Worm (Caenorhabditis elegans) whole organism, late embryonic: ENCODE results near the gene F19B10.6.

Experiments
- C38D4.7 ChIP-seq: fragments of 200-800 bp; sonication (Bioruptor generic); optimal IDR thresholded peaks from 2 replicates; lab custom pipeline; 2018; ENCODE audit warnings: mild to moderate bottlenecking, missing genetic modification characterization, moderate library complexity, missing compliant biosample characterization
- F13H6.1 ChIP-seq: sonication (generic microtip); optimal IDR thresholded peaks from 2 replicates; lab custom pipeline; 2016; ENCODE audit warnings: missing genetic modification characterization, missing compliant biosample characterization
- K09A11.1 ChIP-seq: sonication (generic microtip); optimal IDR thresholded peaks from 2 replicates; lab custom pipeline; 2017; ENCODE audit warnings: antibody characterized with exemption, mild to moderate bottlenecking, missing genetic modification characterization, missing compliant biosample characterization; ENCODE audit not compliant: insufficient read depth
- ahr-1 ChIP-seq: sonication (generic microtip); optimal IDR thresholded peaks from 2 replicates; lab custom pipeline; 2016; ENCODE audit warnings: missing genetic modification characterization, missing compliant biosample characterization
- ceh-14 ChIP-seq: sonication (generic microtip); optimal IDR thresholded peaks from 2 replicates; lab custom pipeline; 2016; ENCODE audit warnings: missing genotype, missing genetic modification characterization, missing compliant biosample characterization
- ceh-2 ChIP-seq: sonication (generic microtip); optimal IDR thresholded peaks from 2 replicates; lab custom pipeline; 2016; ENCODE audit warnings: missing genotype, missing genetic modification characterization, missing compliant biosample characterization
- ceh-30 ChIP-seq: fragments of 150-350 bp; optimal IDR thresholded peaks from 2 replicates; lab custom pipeline; 2014; ENCODE audit warnings: missing biosample characterization, missing genetic modification characterization
- ceh-45 ChIP-seq: fragments of 200-800 bp; sonication (Bioruptor generic); IDR thresholded peaks from 2 replicates; pipeline ENCODE4 v1.3.6; 2022; ENCODE audit warnings: missing genetic modification reagents, missing genetic modification characterization, missing compliant biosample characterization
- ceh-6 ChIP-seq: fragments of 200-800 bp; sonication (Bioruptor generic); optimal IDR thresholded peaks from 2 replicates; lab custom pipeline; 2018; ENCODE audit warnings: mild to moderate bottlenecking, missing genetic modification characterization, missing compliant biosample characterization
- ceh-9 ChIP-seq: sonication (generic microtip); optimal IDR thresholded peaks from 2 replicates; lab custom pipeline; 2016; ENCODE audit warnings: mild to moderate bottlenecking, missing genetic modification characterization, inconsistent platforms, missing compliant biosample characterization
- che-1 ChIP-seq: sonication (generic microtip); optimal IDR thresholded peaks from 2 replicates; lab custom pipeline; 2016; ENCODE audit warnings: mild to moderate bottlenecking, missing genetic modification characterization, missing compliant biosample characterization
- elt-4 ChIP-seq: sonication (generic microtip); optimal IDR thresholded peaks from 2 replicates; lab custom pipeline; 2016; ENCODE audit warnings: missing genetic modification characterization, missing compliant biosample characterization
- ets-4 ChIP-seq: sonication (generic microtip); optimal IDR thresholded peaks from 2 replicates; lab custom pipeline; 2016; ENCODE audit warnings: missing genetic modification characterization, missing compliant biosample characterization
- fax-1 ChIP-seq: sonication (generic microtip); optimal IDR thresholded peaks from 2 replicates; lab custom pipeline; 2016; ENCODE audit warnings: missing genotype, missing genetic modification characterization, missing compliant biosample characterization
- fkh-6 ChIP-seq: sonication (generic microtip); optimal IDR thresholded peaks from 2 replicates; lab custom pipeline; 2016; ENCODE audit warnings: missing genetic modification characterization, missing compliant biosample characterization
- gmeb-2 ChIP-seq: sonication (generic microtip); optimal IDR thresholded peaks from 2 replicates; lab custom pipeline; 2016; ENCODE audit warnings: missing genetic modification characterization, inconsistent platforms, missing compliant biosample characterization
- hlh-13 ChIP-seq: fragments of 200-800 bp; sonication (Bioruptor generic); optimal IDR thresholded peaks from 2 replicates; lab custom pipeline; 2018; ENCODE audit warnings: mild to moderate bottlenecking, missing genetic modification characterization, missing compliant biosample characterization
- hlh-30 ChIP-seq: sonication (generic microtip); optimal IDR thresholded peaks from 2 replicates; lab custom pipeline; 2017; ENCODE audit warnings: antibody characterized with exemption, missing genetic modification characterization, missing compliant biosample characterization; ENCODE audit not compliant: insufficient read depth
- hlh-6 ChIP-seq: sonication (generic microtip); optimal IDR thresholded peaks from 2 replicates; lab custom pipeline; 2016; ENCODE audit warnings: missing genotype, missing genetic modification characterization, missing compliant biosample characterization
- hlh-8 ChIP-seq: sonication (generic microtip); optimal IDR thresholded peaks from 2 replicates; lab custom pipeline; 2016; ENCODE audit warnings: missing genotype, missing genetic modification characterization, missing compliant biosample characterization
- lin-11 ChIP-seq: fragments of 200-800 bp; sonication (Bioruptor generic); optimal IDR thresholded peaks from 2 replicates; lab custom pipeline; 2018; ENCODE audit warnings: mild to moderate bottlenecking, missing genetic modification characterization, missing compliant biosample characterization
- mec-3 ChIP-seq: sonication (generic microtip); optimal IDR thresholded peaks from 2 replicates; lab custom pipeline; 2016; ENCODE audit warnings: borderline replicate concordance, missing genetic modification characterization, missing compliant biosample characterization
- nfya-1 ChIP-seq: sonication (generic microtip); optimal IDR thresholded peaks from 2 replicates; lab custom pipeline; 2017; ENCODE audit warnings: missing genetic modification characterization, mild to moderate bottlenecking, missing compliant biosample characterization, antibody characterized with exemption, moderate library complexity
- nhr-11 ChIP-seq: fragments of 150-350 bp; optimal IDR thresholded peaks from 2 replicates; lab custom pipeline; 2014; ENCODE audit warnings: missing biosample characterization, missing genetic modification characterization
- nhr-232 ChIP-seq: sonication (generic microtip); optimal IDR thresholded peaks from 2 replicates; lab custom pipeline; 2016; ENCODE audit warnings: missing genetic modification characterization, missing compliant biosample characterization
- odd-2 ChIP-seq: sonication (generic microtip); optimal IDR thresholded peaks from 2 replicates; lab custom pipeline; 2017; ENCODE audit warnings: antibody characterized with exemption, mild to moderate bottlenecking, missing genetic modification characterization, missing compliant biosample characterization
- pag-3 ChIP-seq: sonication (generic microtip); optimal IDR thresholded peaks from 2 replicates; lab custom pipeline; 2016; ENCODE audit warnings: missing compliant biosample characterization, missing genetic modification characterization, borderline replicate concordance
- pax-1 ChIP-seq: fragments of 150-350 bp; optimal IDR thresholded peaks from 2 replicates; lab custom pipeline; 2014; ENCODE audit warnings: missing biosample characterization, missing genetic modification characterization
- sox-2 ChIP-seq: fragments of 200-800 bp; sonication (Bioruptor generic); IDR thresholded peaks from 2 replicates; pipeline ENCODE4 v1.3.6; 2022; ENCODE audit warnings: missing genetic modification reagents, missing genetic modification characterization, missing compliant biosample characterization
- sox-4 ChIP-seq: sonication (generic microtip); optimal IDR thresholded peaks from 2 replicates; lab custom pipeline; 2017; ENCODE audit warnings: mild to moderate bottlenecking, missing genetic modification characterization, inconsistent platforms, missing compliant biosample characterization
- tbx-2 ChIP-seq: sonication (generic microtip); optimal IDR thresholded peaks from 2 replicates; lab custom pipeline; 2016; ENCODE audit warnings: missing genetic modification characterization, missing compliant biosample characterization
- ttx-3 ChIP-seq: sonication (generic microtip); optimal IDR thresholded peaks from 2 replicates; lab custom pipeline; 2016; ENCODE audit warnings: missing genetic modification reagents, missing genetic modification characterization, missing compliant biosample characterization
- unc-3 ChIP-seq, 2 experiments: fragments of 200-800 bp in 1 of 2; sonication (Bioruptor generic) in 1 of 2; sonication (generic microtip) in 1 of 2; conservative IDR thresholded peaks in 1 of 2; optimal IDR thresholded peaks in 1 of 2; 2 replicates each; pipeline versions ENCODE4 v1.3.6 to Lab custom; 2016 to 2022; ENCODE audit warnings: missing compliant biosample characterization in 2 of 2, missing genetic modification characterization in 2 of 2, missing genetic modification reagents in 1 of 2
- unc-55 ChIP-seq: sonication (generic microtip); optimal IDR thresholded peaks from 2 replicates; lab custom pipeline; 2017; ENCODE audit warnings: missing biosample characterization, missing genetic modification reagents, missing genetic modification characterization
- unc-86 ChIP-seq: sonication (generic microtip); optimal IDR thresholded peaks from 2 replicates; lab custom pipeline; 2016; ENCODE audit warnings: missing genetic modification characterization, missing compliant biosample characterization

The F19B10.6 gene

ce11 chrII:3670956-3671355, 7.3 kb upstream of the F19B10.6 start, which contains the start of gene srx-98:
TSS of gene srx-98 (minus strand) at chrII:3671056.
- TF ChIP-seq mec-3 (tag; lab: Kevin White, UChicago) (no peak), che-1 (tag; lab: Kevin White, UChicago) (no peak), nhr-232 (tag; lab: Kevin White, UChicago) (no peak), ets-4 (no peak), pax-1 (no peak)

DNA sequence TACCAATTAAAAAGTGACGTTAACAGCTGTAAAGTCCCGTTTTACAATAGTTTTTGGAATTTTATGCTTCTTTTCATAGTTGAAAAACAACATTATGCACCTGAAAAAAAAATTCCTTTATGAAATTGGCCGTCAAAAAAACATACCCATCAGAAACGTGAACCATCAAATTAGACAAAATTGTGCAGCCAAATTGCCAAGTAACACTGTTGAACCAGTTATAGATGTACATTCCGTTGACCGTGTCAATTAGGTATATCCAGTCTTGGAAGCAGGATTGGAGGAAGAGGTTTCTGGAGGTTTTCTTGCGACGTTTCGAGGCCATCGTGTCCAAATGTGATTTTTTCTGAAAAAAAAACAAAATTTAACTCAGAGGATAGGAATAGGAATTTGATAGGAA, 5.6 kb upstream of the F19B10.6 start, which contains the start of gene srx-97:
TSS of gene srx-97 (minus strand) at position 101 of the 400 bp plus-strand sequence.
- TF ChIP-seq nhr-11 (tag; lab: Kevin White, UChicago) (no peak), ceh-14 (tag; lab: Kevin White, UChicago) (no peak), ceh-6 (no peak), ceh-2 (tag; lab: Kevin White, UChicago) (no peak), sox-4 (no peak), F13H6.1 (tag; lab: Kevin White, UChicago) (no peak), ahr-1 (no peak), fax-1 (tag; lab: Kevin White, UChicago) (no peak), elt-4 (no peak), ceh-9 (tag; lab: Kevin White, UChicago) (no peak), pag-3 (no peak), hlh-8 (tag; lab: Kevin White, UChicago) (no peak), ceh-45 (GFP tag; lab: Robert Waterston, UW) (no peak), C38D4.7 (no peak), nhr-232 (tag; lab: Kevin White, UChicago) (no peak), unc-86 (no peak), gmeb-2 (tag; lab: Kevin White, UChicago) (no peak)

DNA sequence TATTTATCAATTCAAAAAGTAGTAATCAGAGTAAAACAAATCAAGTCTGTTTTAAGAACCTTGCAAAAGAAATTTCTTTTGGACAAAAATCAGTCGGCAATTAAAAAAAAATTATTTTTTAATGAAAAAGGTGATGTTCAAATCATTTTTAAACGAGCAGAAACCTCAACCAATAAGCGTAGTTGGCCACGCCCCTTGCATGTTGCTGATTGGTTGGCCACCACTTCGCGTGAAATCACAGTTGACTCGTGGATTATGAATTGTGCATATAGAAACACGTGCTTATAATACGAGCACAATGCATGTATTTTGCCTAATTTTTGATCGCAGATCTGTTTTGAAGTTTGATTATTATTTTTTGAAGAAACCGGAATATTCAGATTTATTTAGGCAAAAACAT, 1.5 kb upstream of the F19B10.6 start:
- TF ChIP-seq F13H6.1 (tag; lab: Kevin White, UChicago): no peak
- TF ChIP-seq nfya-1 (tag; lab: Kevin White, UChicago): peak; percentile 64
- no peak for TF ChIP-seq C38D4.7

DNA sequence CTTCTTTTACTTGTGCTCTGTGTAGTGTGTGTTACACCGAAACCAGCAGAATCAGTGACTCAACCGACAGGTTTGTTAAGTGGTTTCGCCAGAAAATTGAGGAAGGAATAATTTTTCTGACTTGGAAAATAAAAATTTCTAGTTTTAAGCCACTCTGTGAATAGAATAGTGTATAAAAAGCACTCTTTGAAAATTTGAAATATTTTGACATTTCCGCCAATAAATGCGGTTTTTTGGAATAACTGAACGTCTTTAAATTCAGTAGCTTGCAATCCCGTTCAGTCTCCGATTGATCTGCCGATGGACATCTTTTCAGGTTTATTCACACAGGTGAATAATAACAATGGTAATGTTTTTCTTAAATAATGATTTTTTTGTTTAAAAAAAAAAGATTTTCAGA, 774 bp upstream of the F19B10.6 start, which contains the start of gene F19B10.3:
TSS of gene F19B10.3 (plus strand) at position 301 of the 400 bp plus-strand sequence.
- TF ChIP-seq ceh-30 (tag; lab: Kevin White, UChicago): no peak
- no peak for TF ChIP-seq hlh-6 (tag; lab: Kevin White, UChicago)
- no peak for TF ChIP-seq K09A11.1 (tag; lab: Kevin White, UChicago)
- no peak for TF ChIP-seq unc-55 (GFP tag; lab: Kevin White, UChicago)
- TF ChIP-seq ttx-3 (tag; lab: Kevin White, UChicago): no peak
- TF ChIP-seq tbx-2 (tag; lab: Kevin White, UChicago): no peak
- no peak for TF ChIP-seq lin-11 (tag; lab: Kevin White, UChicago)
- no peak for TF ChIP-seq fkh-6 (tag; lab: Kevin White, UChicago)
- TF ChIP-seq hlh-13 (GFP tag; lab: Kevin White, UChicago): no peak
- no peak for TF ChIP-seq unc-3 (GFP tag; conservative IDR thresholded peaks at IDR 0.05; lab: Robert Waterston, UW)
- TF ChIP-seq unc-3 (tag; optimal IDR thresholded peaks at IDR 0.05; lab: Kevin White, UChicago): no peak
- no peak for TF ChIP-seq nhr-232 (tag; lab: Kevin White, UChicago)
- TF ChIP-seq hlh-30 (tag; lab: Kevin White, UChicago): no peak
- TF ChIP-seq odd-2 (tag; lab: Kevin White, UChicago): no peak
- no peak for TF ChIP-seq sox-2 (GFP tag; lab: Robert Waterston, UW)
